Worm (Caenorhabditis elegans) whole organism, L1 larva: ENCODE results near the gene pot-2.

ENCODE experiments used
- C04F5.9 ChIP-seq: sonication (generic microtip); optimal IDR thresholded peaks from 2 replicates; lab custom pipeline; 2016; ENCODE audit warnings: missing genetic modification characterization, missing compliant biosample characterization
- C16A3.4 ChIP-seq: fragments of 150-350 bp; optimal IDR thresholded peaks from 2 replicates; lab custom pipeline; 2014; ENCODE audit warnings: missing biosample characterization, missing genetic modification characterization
- Y116A8C.19 ChIP-seq: sonication (generic microtip); optimal IDR thresholded peaks from 2 replicates; lab custom pipeline; 2016; ENCODE audit warnings: missing compliant biosample characterization, missing genetic modification characterization, borderline replicate concordance
- aha-1 ChIP-seq: fragments of 150-350 bp; optimal IDR thresholded peaks from 2 replicates; lab custom pipeline; 2014; ENCODE audit warnings: missing biosample characterization, missing genetic modification characterization
- alr-1 ChIP-seq: fragments of 200-800 bp; sonication (Bioruptor generic); optimal IDR thresholded peaks from 2 replicates; lab custom pipeline; 2018; ENCODE audit warnings: borderline replicate concordance, mild to moderate bottlenecking, missing genetic modification characterization, missing compliant biosample characterization
- aly-2 ChIP-seq: fragments of 150-350 bp; optimal IDR thresholded peaks from 2 replicates; lab custom pipeline; 2014; ENCODE audit warnings: missing biosample characterization, missing genetic modification characterization
- ceh-63 ChIP-seq: fragments of 200-800 bp; sonication (Bioruptor generic); optimal IDR thresholded peaks from 2 replicates; lab custom pipeline; 2018; ENCODE audit warnings: mild to moderate bottlenecking, missing genetic modification characterization, missing compliant biosample characterization
- ceh-8 ChIP-seq: fragments of 200-800 bp; sonication (Bioruptor generic); optimal IDR thresholded peaks from 2 replicates; lab custom pipeline; 2018; ENCODE audit warnings: mild to moderate bottlenecking, missing genetic modification characterization, moderate library complexity, missing compliant biosample characterization
- ces-1 ChIP-seq: fragments of 150-350 bp; optimal IDR thresholded peaks from 2 replicates; lab custom pipeline; 2014; ENCODE audit warnings: missing biosample characterization, missing genetic modification reagents, missing genetic modification characterization
- dpl-1 ChIP-seq, 3 experiments: fragments of 150-350 bp in 2 of 3; sonication (generic microtip) in 1 of 3; optimal IDR thresholded peaks; 2 replicates each; lab custom pipeline; 2014 to 2017; ENCODE audit warnings: missing biosample characterization in 3 of 3, missing genetic modification characterization in 3 of 3, missing genetic modification reagents in 3 of 3
- efl-3 ChIP-seq: fragments of 200-800 bp; sonication (Bioruptor generic); optimal IDR thresholded peaks from 2 replicates; lab custom pipeline; 2018; ENCODE audit warnings: mild to moderate bottlenecking, missing genetic modification characterization, missing compliant biosample characterization
- egl-13 ChIP-seq: sonication (generic microtip); optimal IDR thresholded peaks from 2 replicates; lab custom pipeline; 2016; ENCODE audit warnings: missing genotype, missing genetic modification reagents, missing genetic modification characterization, missing compliant biosample characterization
- elt-3 ChIP-seq, 6 experiments: fragments of 150-350 bp in 1 of 6; sonication (generic microtip); optimal IDR thresholded peaks; 2 replicates each; lab custom pipeline; 2017 to 2018; ENCODE audit warnings: missing biosample characterization in 6 of 6, missing genetic modification characterization in 6 of 6, inconsistent platforms in 1 of 6
- fkh-8 ChIP-seq: sonication (generic microtip); optimal IDR thresholded peaks from 2 replicates; lab custom pipeline; 2016; ENCODE audit warnings: mild to moderate bottlenecking, missing genetic modification characterization, missing compliant biosample characterization
- fos-1 ChIP-seq: fragments of 150-350 bp; optimal IDR thresholded peaks from 2 replicates; lab custom pipeline; 2014; ENCODE audit warnings: missing biosample characterization, missing genetic modification characterization
- grh-1 ChIP-seq: fragments of 200-800 bp; sonication (Bioruptor generic); IDR thresholded peaks from 2 replicates; pipeline ENCODE4 v1.3.6; 2022; ENCODE audit warnings: missing genetic modification reagents, missing genetic modification characterization, missing compliant biosample characterization
- hlh-4 ChIP-seq: sonication (generic microtip); optimal IDR thresholded peaks from 2 replicates; lab custom pipeline; 2016; ENCODE audit warnings: mild to moderate bottlenecking, missing genetic modification characterization, missing compliant biosample characterization
- isw-1 ChIP-seq: fragments of 200-800 bp; sonication (Bioruptor generic); IDR thresholded peaks from 2 replicates; pipeline ENCODE4 v1.3.6; 2022; ENCODE audit warnings: missing genetic modification characterization, missing compliant biosample characterization
- lin-13 ChIP-seq: fragments of 150-350 bp; optimal IDR thresholded peaks from 2 replicates; lab custom pipeline; 2014; ENCODE audit warnings: missing biosample characterization, missing genetic modification reagents, missing genetic modification characterization
- lin-14 ChIP-seq: fragments of 200-800 bp; sonication (Bioruptor generic); optimal IDR thresholded peaks from 2 replicates; lab custom pipeline; 2018; ENCODE audit warnings: mild to moderate bottlenecking, missing genetic modification characterization, moderate library complexity, missing compliant biosample characterization
- lin-35 ChIP-seq, 2 experiments: fragments of 150-350 bp; optimal IDR thresholded peaks; 2 replicates each; lab custom pipeline; 2014; ENCODE audit warnings: missing biosample characterization in 2 of 2, missing genetic modification characterization in 2 of 2, missing genetic modification reagents in 2 of 2
- lin-39 ChIP-seq: fragments of 150-350 bp; optimal IDR thresholded peaks from 2 replicates; lab custom pipeline; 2014; ENCODE audit warnings: missing biosample characterization, missing genetic modification reagents, missing genetic modification characterization
- lsy-2 ChIP-seq, 2 experiments: fragments of 150-350 bp; optimal IDR thresholded peaks; 2 replicates each; lab custom pipeline; 2014; ENCODE audit warnings: missing biosample characterization in 2 of 2, missing genetic modification characterization in 2 of 2
- mab-9 ChIP-seq: fragments of 200-800 bp; sonication (Bioruptor generic); IDR thresholded peaks from 2 replicates; pipeline ENCODE4 v1.3.6; 2022; ENCODE audit warnings: missing genetic modification reagents, missing genetic modification characterization, missing compliant biosample characterization
- mdl-1 ChIP-seq, 2 experiments: fragments of 150-350 bp; optimal IDR thresholded peaks; 2 replicates each; lab custom pipeline; 2014 to 2017; ENCODE audit warnings: missing biosample characterization in 2 of 2, missing genetic modification characterization in 2 of 2, inconsistent platforms in 1 of 2
- mef-2 ChIP-seq: fragments of 150-350 bp; optimal IDR thresholded peaks from 2 replicates; lab custom pipeline; 2014; ENCODE audit warnings: missing biosample characterization, missing genetic modification characterization
- mep-1 ChIP-seq: fragments of 150-350 bp; optimal IDR thresholded peaks from 2 replicates; lab custom pipeline; 2014; ENCODE audit warnings: missing biosample characterization, missing genetic modification characterization
- nhr-12 ChIP-seq: sonication (generic microtip); optimal IDR thresholded peaks from 2 replicates; lab custom pipeline; 2017; ENCODE audit warnings: missing biosample characterization, missing genetic modification characterization
- nhr-19 ChIP-seq: fragments of 200-800 bp; sonication (Bioruptor generic); conservative IDR thresholded peaks from 2 replicates; pipeline ENCODE4 v1.3.6; 2022; ENCODE audit warnings: missing genetic modification characterization, missing compliant biosample characterization
- nhr-20 ChIP-seq: sonication (generic microtip); optimal IDR thresholded peaks from 2 replicates; lab custom pipeline; 2016; ENCODE audit warnings: mild to moderate bottlenecking, missing genetic modification characterization, missing compliant biosample characterization
- nhr-28 ChIP-seq: fragments of 150-350 bp; optimal IDR thresholded peaks from 2 replicates; lab custom pipeline; 2014; ENCODE audit warnings: missing biosample characterization, missing genetic modification characterization
- nhr-71 ChIP-seq: sonication (generic microtip); optimal IDR thresholded peaks from 2 replicates; lab custom pipeline; 2016; ENCODE audit warnings: mild to moderate bottlenecking, missing genetic modification characterization, moderate library complexity, missing compliant biosample characterization
- nhr-76 ChIP-seq: sonication (generic microtip); optimal IDR thresholded peaks from 2 replicates; lab custom pipeline; 2017; ENCODE audit warnings: missing biosample characterization, missing genetic modification characterization
- nhr-84 ChIP-seq: sonication (generic microtip); optimal IDR thresholded peaks from 2 replicates; lab custom pipeline; 2017; ENCODE audit warnings: missing biosample characterization, missing genetic modification characterization
- nhr-85 ChIP-seq: sonication (generic microtip); peaks from one replicate; lab custom pipeline; 2016; ENCODE audit warnings: missing genetic modification characterization, inconsistent platforms, missing compliant biosample characterization
- nhr-90 ChIP-seq: sonication (generic microtip); optimal IDR thresholded peaks from 2 replicates; lab custom pipeline; 2016; ENCODE audit warnings: mild to moderate bottlenecking, missing genetic modification characterization, missing compliant biosample characterization; ENCODE audit not compliant: poor library complexity
- pqm-1 ChIP-seq: sonication (generic microtip); optimal IDR thresholded peaks from 3 replicates; lab custom pipeline; 2017; ENCODE audit warnings: missing biosample characterization, missing genetic modification characterization
- rnt-1 ChIP-seq: sonication (generic microtip); optimal IDR thresholded peaks from 2 replicates; lab custom pipeline; 2016; ENCODE audit warnings: mild to moderate bottlenecking, missing genetic modification characterization, moderate library complexity, missing compliant biosample characterization
- snpc-4 ChIP-seq: fragments of 150-350 bp; optimal IDR thresholded peaks from 2 replicates; lab custom pipeline; 2014; ENCODE audit warnings: missing biosample characterization, missing genetic modification characterization
- sox-4 ChIP-seq: sonication (generic microtip); optimal IDR thresholded peaks from 2 replicates; lab custom pipeline; 2016; ENCODE audit warnings: missing genetic modification characterization, missing compliant biosample characterization
- sptf-1 ChIP-seq: fragments of 150-350 bp; optimal IDR thresholded peaks from 2 replicates; lab custom pipeline; 2014; ENCODE audit warnings: missing biosample characterization, missing genetic modification characterization
- swsn-7 ChIP-seq: sonication (generic microtip); optimal IDR thresholded peaks from 2 replicates; lab custom pipeline; 2016; ENCODE audit warnings: missing genetic modification characterization, missing compliant biosample characterization
- tbx-2 ChIP-seq: sonication (generic microtip); optimal IDR thresholded peaks from 2 replicates; lab custom pipeline; 2016; ENCODE audit warnings: missing genetic modification characterization, missing compliant biosample characterization
- tlp-1 ChIP-seq: fragments of 150-350 bp; optimal IDR thresholded peaks from 2 replicates; lab custom pipeline; 2014; ENCODE audit warnings: missing biosample characterization, missing genetic modification characterization
- unc-130 ChIP-seq: fragments of 150-350 bp; optimal IDR thresholded peaks from 2 replicates; lab custom pipeline; 2017; ENCODE audit warnings: missing biosample characterization, missing genetic modification characterization, inconsistent platforms
- unc-62 ChIP-seq: fragments of 150-350 bp; optimal IDR thresholded peaks from 2 replicates; lab custom pipeline; 2014; ENCODE audit warnings: missing biosample characterization, missing genetic modification reagents, missing genetic modification characterization
- unc-98 ChIP-seq: fragments of 200-800 bp; sonication (Bioruptor generic); IDR thresholded peaks from 2 replicates; pipeline ENCODE4 v1.3.6; 2022; ENCODE audit warnings: missing genetic modification characterization, missing compliant biosample characterization
- vab-15 ChIP-seq: sonication (generic microtip); optimal IDR thresholded peaks from 2 replicates; lab custom pipeline; 2017; ENCODE audit warnings: missing genotype, mild to moderate bottlenecking, missing genetic modification characterization, missing compliant biosample characterization
- zip-4 ChIP-seq: fragments of 200-800 bp; sonication (Bioruptor generic); optimal IDR thresholded peaks from 2 replicates; lab custom pipeline; 2018; ENCODE audit warnings: mild to moderate bottlenecking, missing genetic modification characterization, moderate library complexity, missing compliant biosample characterization
- ztf-11 ChIP-seq, 2 experiments: sonication (generic microtip); optimal IDR thresholded peaks; 2 replicates each; lab custom pipeline; 2016 to 2017; ENCODE audit warnings: missing genetic modification characterization in 2 of 2, missing biosample characterization in 1 of 2, missing compliant biosample characterization in 1 of 2
- ztf-4 ChIP-seq: fragments of 150-350 bp; optimal IDR thresholded peaks from 2 replicates; lab custom pipeline; 2014; ENCODE audit warnings: missing biosample characterization, missing genetic modification characterization

The pot-2 gene

DNA sequence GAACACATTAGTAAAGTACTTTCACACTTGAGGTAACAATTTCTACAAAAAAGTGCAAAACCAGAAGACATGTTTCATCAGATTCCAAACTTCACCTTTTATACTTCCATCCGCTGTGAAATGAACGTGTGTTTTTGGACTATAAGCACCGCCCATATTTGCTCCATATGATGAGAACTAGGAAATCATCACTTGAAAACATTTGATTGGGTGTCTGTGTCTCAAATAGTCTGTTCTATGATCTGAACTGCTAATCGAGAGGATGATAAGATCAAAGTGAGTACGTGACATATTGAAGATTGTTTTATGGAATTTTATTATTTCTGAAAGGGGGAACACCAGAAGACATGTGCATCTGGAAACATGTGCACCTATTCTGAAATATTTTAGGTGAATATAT lies 28.6 kb upstream of the pot-2 start (continued):
- TF ChIP-seq nhr-71, result no peak
- no peak for TF ChIP-seq mab-9 (GFP tag; lab: Robert Waterston, UW)
- no peak for TF ChIP-seq nhr-85 (tag; lab: Kevin White, UChicago)
- peak; percentile 34 for TF ChIP-seq lin-14
- TF ChIP-seq elt-3 (tag; optimal IDR thresholded peaks at IDR 0.05; lab: Kevin White, UChicago), result peak in 4 of 6 experiments; percentile 22 to 47 (median 31)
- TF ChIP-seq mef-2 (tag; lab: Kevin White, UChicago), result no peak
- TF ChIP-seq ztf-11 (tag; optimal IDR thresholded peaks at IDR 0.05; lab: Kevin White, UChicago), result no peak
- TF ChIP-seq hlh-4 (tag; lab: Kevin White, UChicago), result no peak
- peak; percentile 12 for TF ChIP-seq nhr-90 (tag; lab: Kevin White, UChicago)
- TF ChIP-seq efl-3, result no peak
- TF ChIP-seq tlp-1 (tag; lab: Kevin White, UChicago), result no peak
- no peak for TF ChIP-seq sox-4 (tag; lab: Kevin White, UChicago)

DNA sequence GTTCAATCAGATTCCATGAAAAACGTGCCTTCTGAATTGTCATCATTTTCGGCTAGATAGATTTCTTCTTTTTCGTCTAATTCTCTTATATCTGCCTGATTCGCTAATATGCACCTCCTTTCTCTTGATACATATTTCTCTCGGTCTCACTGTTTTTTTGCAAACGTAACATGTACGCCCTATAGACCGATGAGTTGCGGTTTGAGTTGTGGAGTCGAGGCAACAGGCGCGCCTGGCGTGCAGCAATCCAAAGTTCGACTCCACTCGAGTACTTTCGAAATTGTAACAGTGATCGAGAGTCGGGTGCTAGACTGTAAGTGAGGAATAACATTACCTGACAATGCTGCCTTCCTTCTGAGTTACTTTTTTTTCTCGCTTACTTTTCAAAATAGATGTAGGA lies 27.2 kb upstream of the pot-2 start:
- TF ChIP-seq ces-1 (GFP tag; lab: Kevin White, UChicago) (no peak), rnt-1 (peak; percentile 90), snpc-4 (tag; lab: Kevin White, UChicago) (peak; percentile 75), vab-15 (peak; percentile 57), nhr-20 (tag; lab: Kevin White, UChicago) (peak; percentile 92), nhr-19 (GFP tag; lab: Robert Waterston, UW) (peak; percentile 79), lin-39 (tag; lab: Kevin White, UChicago) (no peak), swsn-7 (tag; lab: Kevin White, UChicago) (peak; percentile 74), Y116A8C.19 (tag; lab: Kevin White, UChicago) (no peak), ztf-11 (tag; optimal IDR thresholded peaks at IDR 0.05; lab: Kevin White, UChicago) (peak in 1 of 2 experiments; percentile 66), C16A3.4 (tag; lab: Kevin White, UChicago) (peak; percentile 93), nhr-28 (tag; lab: Kevin White, UChicago) (no peak), ceh-8 (GFP tag; lab: Kevin White, UChicago) (peak; percentile 41), nhr-76 (tag; lab: Kevin White, UChicago) (no peak), aha-1 (tag; lab: Kevin White, UChicago) (peak; percentile 45), elt-3 (tag; optimal IDR thresholded peaks at IDR 0.05; lab: Kevin White, UChicago) (peak in 3 of 6 experiments; percentile 32 to 83 (median 55)), unc-62 (GFP tag; lab: Kevin White, UChicago) (no peak), unc-130 (peak; percentile 78), tlp-1 (tag; lab: Kevin White, UChicago) (no peak), aly-2 (tag; lab: Kevin White, UChicago) (peak; percentile 66), nhr-84 (tag; lab: Kevin White, UChicago) (no peak), tbx-2 (tag; lab: Kevin White, UChicago) (peak; percentile 83), dpl-1 (GFP tag; optimal IDR thresholded peaks at IDR 0.05; lab: Kevin White, UChicago) (peak; percentile 30 to 67 (median 58)), sptf-1 (no peak), zip-4 (GFP tag; lab: Kevin White, UChicago) (peak; percentile 30), alr-1 (tag; lab: Kevin White, UChicago) (no peak), nhr-85 (tag; lab: Kevin White, UChicago) (peak; percentile 94), lsy-2 (tag; optimal IDR thresholded peaks at IDR 0.05; lab: Kevin White, UChicago) (peak; percentile 67 to 92), ztf-4 (tag; lab: Kevin White, UChicago) (peak; percentile 18), C04F5.9 (peak; percentile 7), lin-35 (GFP tag; optimal IDR thresholded peaks at IDR 0.05; lab: Kevin White, UChicago) (peak; percentile 56 to 85), efl-3 (no peak), mdl-1 (tag; optimal IDR thresholded peaks at IDR 0.05; lab: Kevin White, UChicago) (peak in 1 of 2 experiments; percentile 86), fos-1 (tag; lab: Kevin White, UChicago) (peak; percentile 77), mep-1 (peak; percentile 82), pqm-1 (peak; percentile 7), fkh-8 (tag; lab: Kevin White, UChicago) (peak; percentile 39), lin-13 (GFP tag; lab: Kevin White, UChicago) (peak; percentile 32), egl-13 (tag; lab: Kevin White, UChicago) (peak; percentile 40), nhr-12 (tag; lab: Kevin White, UChicago) (no peak), unc-98 (GFP tag; lab: Robert Waterston, UW) (no peak), ceh-63 (no peak), isw-1 (GFP tag; lab: Robert Waterston, UW) (no peak), grh-1 (GFP tag; lab: Robert Waterston, UW) (peak; percentile 47; the same call in 1 of the 2 replicates), nhr-71 (peak; percentile 86)
